Worm (Caenorhabditis elegans) whole organism, L4 larva: ENCODE measurements around the gene lin-36.

Source experiments
- D1046.2 ChIP-seq: fragments of 200-800 bp; sonication (Bioruptor generic); IDR thresholded peaks from 2 replicates; pipeline ENCODE4 v1.3.6; 2022; ENCODE audit warnings: missing genetic modification characterization, missing compliant biosample characterization
- F10B5.3 ChIP-seq: sonication (generic microtip); optimal IDR thresholded peaks from 2 replicates; lab custom pipeline; 2016; ENCODE audit warnings: mild to moderate bottlenecking, missing genetic modification characterization, missing compliant biosample characterization
- F26F4.8 ChIP-seq: fragments of 200-800 bp; sonication (Bioruptor generic); conservative IDR thresholded peaks from 2 replicates; pipeline ENCODE4 v1.3.6; 2022; ENCODE audit warnings: missing genetic modification characterization, missing compliant biosample characterization
- T26A8.4 ChIP-seq: fragments of 200-800 bp; sonication (Bioruptor generic); IDR thresholded peaks from 2 replicates; pipeline ENCODE4 v1.3.6; 2022; ENCODE audit warnings: missing genetic modification characterization, missing compliant biosample characterization
- Y105C5A.15 ChIP-seq: fragments of 200-800 bp; sonication (Bioruptor generic); IDR thresholded peaks from 2 replicates; pipeline ENCODE4 v1.3.6; 2022; ENCODE audit warnings: missing genetic modification characterization, missing compliant biosample characterization
- Y5F2A.4 ChIP-seq: fragments of 200-800 bp; sonication (Bioruptor generic); optimal IDR thresholded peaks from 2 replicates; lab custom pipeline; 2018; ENCODE audit warnings: mild to moderate bottlenecking, missing genetic modification characterization, missing compliant biosample characterization
- Y75B8A.6 ChIP-seq: fragments of 200-800 bp; sonication (Bioruptor generic); IDR thresholded peaks from 2 replicates; pipeline ENCODE4 v1.3.6; 2022; ENCODE audit warnings: missing genetic modification reagents, missing genetic modification characterization, missing compliant biosample characterization
- ZK337.2 ChIP-seq: fragments of 200-800 bp; sonication (Bioruptor generic); IDR thresholded peaks from 2 replicates; pipeline ENCODE4 v1.3.6; 2022; ENCODE audit warnings: missing genetic modification reagents, missing genetic modification characterization, missing compliant biosample characterization
- ZK546.5 ChIP-seq, 2 experiments: sonication (generic microtip); optimal IDR thresholded peaks; 2 replicates each; lab custom pipeline; 2017; ENCODE audit warnings: missing biosample characterization in 2 of 2, missing genetic modification characterization in 2 of 2
- aha-1 ChIP-seq: fragments of 150-350 bp; peaks from one replicate; lab custom pipeline; 2014; ENCODE audit warnings: missing biosample characterization, missing genetic modification characterization
- aly-2 ChIP-seq: sonication (generic microtip); optimal IDR thresholded peaks from 2 replicates; lab custom pipeline; 2018; ENCODE audit warnings: missing biosample characterization, missing genetic modification characterization
- ama-1 ChIP-seq: fragments of 150-350 bp; optimal IDR thresholded peaks from 2 replicates; lab custom pipeline; 2014; ENCODE audit warnings: inconsistent platforms, mixed read lengths
- ceh-20 ChIP-seq: fragments of 200-800 bp; sonication (Bioruptor generic); IDR thresholded peaks from 2 replicates; pipeline ENCODE4 v1.3.6; 2022; ENCODE audit warnings: missing genetic modification reagents, missing genetic modification characterization, missing compliant biosample characterization
- ceh-82 ChIP-seq: sonication (generic microtip); optimal IDR thresholded peaks from 2 replicates; lab custom pipeline; 2017; ENCODE audit warnings: missing biosample characterization, missing genetic modification characterization
- ces-1 ChIP-seq: fragments of 150-350 bp; sonication (generic microtip); optimal IDR thresholded peaks from 4 replicates; lab custom pipeline; 2014; ENCODE audit warnings: missing biosample characterization, missing genetic modification reagents, missing genetic modification characterization
- cey-2 ChIP-seq: sonication (generic microtip); optimal IDR thresholded peaks from 3 replicates; lab custom pipeline; 2017; ENCODE audit warnings: missing genetic modification characterization, mild to moderate bottlenecking, missing compliant biosample characterization, antibody characterized with exemption, borderline replicate concordance; ENCODE audit not compliant: insufficient read depth
- ctbp-1 ChIP-seq: fragments of 200-800 bp; sonication (Bioruptor generic); IDR thresholded peaks from 2 replicates; pipeline ENCODE4 v1.3.6; 2022; ENCODE audit warnings: missing genetic modification reagents, missing genetic modification characterization, missing compliant biosample characterization
- daf-19 ChIP-seq: fragments of 200-800 bp; sonication (Bioruptor generic); conservative IDR thresholded peaks from 2 replicates; pipeline ENCODE4 v1.3.6; 2022; ENCODE audit warnings: missing genetic modification characterization, missing compliant biosample characterization
- daf-8 ChIP-seq: fragments of 200-800 bp; sonication (Bioruptor generic); IDR thresholded peaks from 2 replicates; pipeline ENCODE4 v1.3.6; 2022; ENCODE audit warnings: missing genetic modification characterization, missing compliant biosample characterization
- dmd-9 ChIP-seq: fragments of 200-800 bp; sonication (Bioruptor generic); IDR thresholded peaks from 2 replicates; pipeline ENCODE4 v1.3.6; 2022; ENCODE audit warnings: missing genetic modification reagents, missing genetic modification characterization, missing compliant biosample characterization
- fos-1 ChIP-seq: fragments of 150-350 bp; optimal IDR thresholded peaks from 2 replicates; lab custom pipeline; 2014; ENCODE audit warnings: missing biosample characterization, missing genetic modification characterization
- hif-1 ChIP-seq, 2 experiments: sonication (generic microtip); optimal IDR thresholded peaks; 2 replicates each; lab custom pipeline; 2016 to 2017; ENCODE audit warnings: missing compliant biosample characterization in 2 of 2, missing genetic modification characterization in 2 of 2, missing genetic modification reagents in 2 of 2, missing genotype in 2 of 2, mild to moderate bottlenecking in 1 of 2
- hlh-11 ChIP-seq: fragments of 200-800 bp; sonication (Bioruptor generic); optimal IDR thresholded peaks from 2 replicates; lab custom pipeline; 2018; ENCODE audit warnings: mild to moderate bottlenecking, missing genetic modification characterization, missing compliant biosample characterization
- hlh-30 ChIP-seq: sonication (generic microtip); optimal IDR thresholded peaks from 2 replicates; lab custom pipeline; 2017; ENCODE audit warnings: antibody characterized with exemption, mild to moderate bottlenecking, missing genetic modification characterization, missing compliant biosample characterization; ENCODE audit not compliant: insufficient read depth
- lim-7 ChIP-seq: fragments of 200-800 bp; sonication (Bioruptor generic); IDR thresholded peaks from 2 replicates; pipeline ENCODE4 v1.3.6; 2022; ENCODE audit warnings: missing genetic modification characterization, missing compliant biosample characterization
- lin-1 ChIP-seq: fragments of 200-800 bp; sonication (Bioruptor generic); IDR thresholded peaks from 2 replicates; pipeline ENCODE4 v1.3.6; 2022; ENCODE audit warnings: missing genetic modification reagents, missing genetic modification characterization, missing compliant biosample characterization
- lin-38 ChIP-seq: fragments of 200-800 bp; sonication (Bioruptor generic); IDR thresholded peaks from 2 replicates; pipeline ENCODE4 v1.3.6; 2022; ENCODE audit warnings: missing genetic modification reagents, missing genetic modification characterization, missing compliant biosample characterization
- lin-39 ChIP-seq: fragments of 150-350 bp; optimal IDR thresholded peaks from 2 replicates; lab custom pipeline; 2014; ENCODE audit warnings: missing biosample characterization, missing genetic modification reagents, missing genetic modification characterization
- madf-5 ChIP-seq, 2 experiments: fragments of 200-800 bp; sonication (Bioruptor generic); IDR thresholded peaks; 2 replicates each; pipeline ENCODE4 v1.3.6; 2022; ENCODE audit warnings: missing compliant biosample characterization in 2 of 2, missing genetic modification characterization in 2 of 2
- mdl-1 ChIP-seq, 2 experiments: fragments of 150-350 bp in 1 of 2; sonication (generic microtip) in 1 of 2; optimal IDR thresholded peaks; 2 replicates each; lab custom pipeline; 2014 to 2017; ENCODE audit warnings: missing biosample characterization in 2 of 2, missing genetic modification characterization in 2 of 2
- mes-2 ChIP-seq: sonication (generic microtip); optimal IDR thresholded peaks from 2 replicates; lab custom pipeline; 2016; ENCODE audit warnings: missing genotype, mild to moderate bottlenecking, missing genetic modification characterization, missing compliant biosample characterization; ENCODE audit not compliant: poor library complexity, severe bottlenecking
- mxl-2 ChIP-seq: fragments of 200-800 bp; sonication (Bioruptor generic); conservative IDR thresholded peaks from 2 replicates; pipeline ENCODE4 v1.3.6; 2022; ENCODE audit warnings: missing genetic modification reagents, missing genetic modification characterization, missing compliant biosample characterization
- nhr-10 ChIP-seq: fragments of 150-350 bp; optimal IDR thresholded peaks from 2 replicates; lab custom pipeline; 2014; ENCODE audit warnings: missing biosample characterization, missing genetic modification characterization
- nhr-102 ChIP-seq: sonication (generic microtip); optimal IDR thresholded peaks from 2 replicates; lab custom pipeline; 2016; ENCODE audit warnings: mild to moderate bottlenecking, missing genetic modification characterization, moderate library complexity, missing compliant biosample characterization
- nhr-111 ChIP-seq: fragments of 200-800 bp; sonication (Bioruptor generic); optimal IDR thresholded peaks from 2 replicates; lab custom pipeline; 2018; ENCODE audit warnings: mild to moderate bottlenecking, missing genetic modification characterization, missing compliant biosample characterization
- nhr-237 ChIP-seq: sonication (generic microtip); optimal IDR thresholded peaks from 2 replicates; lab custom pipeline; 2017; ENCODE audit warnings: missing biosample characterization, missing genetic modification characterization
- nhr-42 ChIP-seq: fragments of 200-800 bp; sonication (Bioruptor generic); IDR thresholded peaks from 2 replicates; pipeline ENCODE4 v1.3.6; 2022; ENCODE audit warnings: missing genetic modification characterization, missing compliant biosample characterization
- pha-4 ChIP-seq, 2 experiments: fragments of 150-350 bp in 1 of 2; fragments of 200-800 bp in 1 of 2; sonication (Bioruptor generic) in 1 of 2; IDR thresholded peaks in 1 of 2; optimal IDR thresholded peaks in 1 of 2; 2 replicates each; pipeline versions ENCODE4 v1.3.6 to Lab custom; 2014 to 2022; ENCODE audit warnings: missing genetic modification characterization in 2 of 2, missing genetic modification reagents in 2 of 2, missing biosample characterization in 1 of 2, missing compliant biosample characterization in 1 of 2
- saeg-2 ChIP-seq: fragments of 200-800 bp; sonication (Bioruptor generic); IDR thresholded peaks from 2 replicates; pipeline ENCODE4 v1.3.6; 2022; ENCODE audit warnings: missing genetic modification reagents, missing genetic modification characterization, missing compliant biosample characterization
- set-16 ChIP-seq: fragments of 200-800 bp; sonication (Bioruptor generic); IDR thresholded peaks from 2 replicates; pipeline ENCODE4 v1.3.6; 2022; ENCODE audit warnings: missing genetic modification reagents, missing genetic modification characterization, missing compliant biosample characterization
- snpc-1.2 ChIP-seq: fragments of 200-800 bp; sonication (Bioruptor generic); IDR thresholded peaks from 2 replicates; pipeline ENCODE4 v1.3.6; 2022; ENCODE audit warnings: missing genetic modification reagents, missing genetic modification characterization, missing compliant biosample characterization
- spr-1 ChIP-seq: sonication (generic microtip); optimal IDR thresholded peaks from 2 replicates; lab custom pipeline; 2016; ENCODE audit warnings: mild to moderate bottlenecking, missing genetic modification characterization, missing compliant biosample characterization
- spr-3 ChIP-seq: fragments of 200-800 bp; sonication (Bioruptor generic); optimal IDR thresholded peaks from 2 replicates; lab custom pipeline; 2018; ENCODE audit warnings: mild to moderate bottlenecking, missing genetic modification characterization, missing compliant biosample characterization
- unc-130 ChIP-seq: sonication (generic microtip); optimal IDR thresholded peaks from 2 replicates; lab custom pipeline; 2016; ENCODE audit warnings: missing genetic modification reagents, missing genetic modification characterization, missing compliant biosample characterization
- unc-62 ChIP-seq, 3 experiments: fragments of 150-350 bp in 1 of 3; sonication (generic microtip); optimal IDR thresholded peaks in 2 of 3; peaks in 1 of 3; 1 replicate in 1 of 3; 2 replicates in 2 of 3; lab custom pipeline; 2014 to 2017; ENCODE audit warnings: missing biosample characterization in 3 of 3, missing genetic modification characterization in 3 of 3, missing genetic modification reagents in 3 of 3, missing genotype in 1 of 3

Gene lin-36

DNA sequence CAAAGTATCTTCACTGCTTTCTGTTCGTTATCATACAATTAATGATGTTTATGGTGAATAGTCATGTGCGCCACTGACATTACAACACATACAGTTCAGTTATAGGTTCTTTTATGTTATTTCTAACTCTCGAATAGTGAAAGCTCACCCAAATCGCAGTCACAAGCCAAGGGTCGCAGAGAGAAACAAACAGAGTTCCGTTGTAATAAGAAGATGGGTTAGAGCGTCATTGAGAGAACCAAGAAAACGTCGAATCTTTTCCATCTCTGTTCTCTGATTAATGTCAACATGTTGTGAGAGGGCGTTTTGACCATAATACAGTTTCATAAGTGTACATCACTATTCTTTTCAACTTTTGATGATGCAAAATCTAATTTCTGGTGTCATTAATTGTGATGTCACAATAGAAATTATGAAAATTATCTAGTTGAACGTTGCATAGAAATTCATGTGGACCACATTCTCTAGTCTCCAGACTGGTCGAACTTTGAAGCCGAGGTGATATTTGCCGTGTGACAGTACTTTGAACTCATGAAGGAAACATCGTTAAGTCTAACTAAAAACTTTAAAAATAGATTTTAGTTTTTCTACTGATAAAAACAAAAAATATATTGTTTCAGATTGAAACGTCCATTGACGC is 46.6 kb downstream of the lin-36 start (continued):
- no peak for TF ChIP-seq dmd-9
- no peak for TF ChIP-seq fos-1 (tag; lab: Kevin White, UChicago)
- TF ChIP-seq aly-2 (tag; lab: Kevin White, UChicago) = no peak
- no peak for TF ChIP-seq ceh-20 (GFP tag; lab: Robert Waterston, UW)
- no peak for TF ChIP-seq nhr-10 (tag; lab: Kevin White, UChicago)
- no peak for TF ChIP-seq F26F4.8 (GFP tag; lab: Robert Waterston, UW)
- no peak for TF ChIP-seq nhr-111 (GFP tag; lab: Kevin White, UChicago)
- no peak for TF ChIP-seq daf-19 (GFP tag; lab: Robert Waterston, UW)
- TF ChIP-seq ceh-82 (tag; lab: Kevin White, UChicago) = no peak
- TF ChIP-seq Y75B8A.6 (GFP tag; lab: Robert Waterston, UW) = no peak
- TF ChIP-seq madf-5 (GFP tag; IDR thresholded peaks at IDR 0.05; lab: Robert Waterston, UW) = 0 out of 4 replicates have a peak, but pooled peaks of 1 of the 2 experiments have one; percentile 38
- 0 out of 2 replicates have a peak, but pooled peaks have one; percentile 7 for TF ChIP-seq ctbp-1 (GFP tag; lab: Robert Waterston, UW)
- no peak for TF ChIP-seq D1046.2 (GFP tag; lab: Robert Waterston, UW)
- peak; percentile 68 for TF ChIP-seq hlh-30
- no peak for TF ChIP-seq hif-1 (tag; optimal IDR thresholded peaks at IDR 0.05; lab: Kevin White, UChicago)
- TF ChIP-seq ces-1 = no peak
- no peak for TF ChIP-seq daf-8
- no peak for TF ChIP-seq lin-39 (tag; lab: Kevin White, UChicago)
- TF ChIP-seq ama-1 (lab: Kevin White, UChicago) = peak; percentile 70
- TF ChIP-seq T26A8.4 (GFP tag; lab: Robert Waterston, UW) = no peak; the same call in 1 of the 2 replicates
- no peak for TF ChIP-seq mes-2 (tag; lab: Kevin White, UChicago)
- TF ChIP-seq lin-38 (GFP tag; lab: Robert Waterston, UW) = 0 out of 2 replicates have a peak, but pooled peaks have one; percentile 11
- TF ChIP-seq unc-62 (GFP tag; optimal IDR thresholded peaks at IDR 0.05 in 1 of 2; lab: Kevin White, UChicago) = no peak
- TF ChIP-seq unc-62 (tag; optimal IDR thresholded peaks at IDR 0.05; lab: Kevin White, UChicago) = no peak
- no peak for TF ChIP-seq set-16 (GFP tag; lab: Robert Waterston, UW)
- peak in 1 of 2 experiments; percentile 26 for TF ChIP-seq mdl-1 (tag; optimal IDR thresholded peaks at IDR 0.05; lab: Kevin White, UChicago)
- no peak for TF ChIP-seq unc-130 (GFP tag; lab: Kevin White, UChicago)
- TF ChIP-seq Y105C5A.15 (GFP tag; lab: Robert Waterston, UW) = no peak
- TF ChIP-seq hlh-11 (tag; lab: Kevin White, UChicago) = peak; percentile 42
- no peak for TF ChIP-seq F10B5.3 (tag; lab: Kevin White, UChicago)

DNA sequence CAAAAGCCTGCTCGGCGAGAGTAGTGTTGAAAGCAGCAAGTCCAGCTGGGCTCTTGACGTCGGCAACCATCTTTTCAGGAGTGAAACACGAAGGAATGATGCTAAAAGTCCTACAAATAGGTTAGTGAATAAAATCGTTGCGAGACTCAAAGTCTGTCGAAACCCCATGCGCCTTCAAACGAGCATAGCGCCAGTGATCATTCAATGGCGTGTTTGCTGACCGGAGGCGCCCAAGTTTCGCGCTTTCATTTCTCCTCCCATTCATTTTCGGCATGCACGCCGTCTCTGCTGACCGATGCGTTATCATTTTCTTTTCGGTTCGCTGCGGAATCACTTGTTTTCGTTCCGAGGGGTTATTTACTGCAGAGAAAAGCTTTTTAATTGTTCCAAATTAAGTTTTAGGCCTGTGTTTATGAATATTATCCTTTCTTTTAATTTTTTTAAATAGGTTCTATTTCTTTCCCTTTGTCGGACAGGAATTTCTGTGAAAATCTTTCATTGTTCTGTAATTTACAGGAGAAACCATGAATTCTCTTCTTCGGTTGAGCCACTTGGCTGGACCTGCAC is 47.4 kb downstream of the lin-36 start, which contains the start of the genes eef-1B.1 and aco-2:
eef-1B.1 (minus strand) TSS at position 186 of the 567 bp plus-strand sequence.
aco-2 (plus strand) TSS at position 517 of the 567 bp plus-strand sequence.
- TF ChIP-seq ctbp-1 (GFP tag; lab: Robert Waterston, UW) (peak; percentile 54), ceh-82 (tag; lab: Kevin White, UChicago) (no peak), mxl-2 (peak; percentile 71), saeg-2 (0 out of 2 replicates have a peak, but pooled peaks have one; percentile 49), lin-1 (peak; percentile 33; the same call in 1 of the 2 replicates), ZK337.2 (GFP tag; lab: Robert Waterston, UW) (no peak), snpc-1.2 (no peak), unc-130 (GFP tag; lab: Kevin White, UChicago) (peak; percentile 13), Y5F2A.4 (GFP tag; lab: Kevin White, UChicago) (no peak), unc-62 (GFP tag; optimal IDR thresholded peaks at IDR 0.05 in 1 of 2; lab: Kevin White, UChicago) (no peak), unc-62 (tag; optimal IDR thresholded peaks at IDR 0.05; lab: Kevin White, UChicago) (no peak), ceh-20 (GFP tag; lab: Robert Waterston, UW) (peak; percentile 78), ZK546.5 (tag; optimal IDR thresholded peaks at IDR 0.05; lab: Kevin White, UChicago) (no peak), aha-1 (tag; lab: Kevin White, UChicago) (peak; percentile 99), nhr-237 (tag; lab: Kevin White, UChicago) (no peak), daf-19 (GFP tag; lab: Robert Waterston, UW) (no peak), nhr-42 (GFP tag; lab: Robert Waterston, UW) (peak; percentile 90), hlh-11 (tag; lab: Kevin White, UChicago) (peak; percentile 95), spr-1 (tag; lab: Kevin White, UChicago) (peak; percentile 72), D1046.2 (GFP tag; lab: Robert Waterston, UW) (no peak), lim-7 (GFP tag; lab: Robert Waterston, UW) (no peak), fos-1 (tag; lab: Kevin White, UChicago) (no peak), cey-2 (no peak), spr-3 (GFP tag; lab: Kevin White, UChicago) (no peak), nhr-102 (peak; percentile 88), pha-4 (GFP tag; IDR thresholded peaks at IDR 0.05; lab: Robert Waterston, UW) (peak; percentile 64; the same call in 1 of the 2 replicates), pha-4 (tag; optimal IDR thresholded peaks at IDR 0.05; lab: Kevin White, UChicago) (no peak)
